Fruit fly (Drosophila melanogaster): Measurements from ENCODE around the gene CG7058.
A peak's percentile ranks its signal among the peaks of the same experiment; 100 is the strongest.

The CG7058 gene

DNA sequence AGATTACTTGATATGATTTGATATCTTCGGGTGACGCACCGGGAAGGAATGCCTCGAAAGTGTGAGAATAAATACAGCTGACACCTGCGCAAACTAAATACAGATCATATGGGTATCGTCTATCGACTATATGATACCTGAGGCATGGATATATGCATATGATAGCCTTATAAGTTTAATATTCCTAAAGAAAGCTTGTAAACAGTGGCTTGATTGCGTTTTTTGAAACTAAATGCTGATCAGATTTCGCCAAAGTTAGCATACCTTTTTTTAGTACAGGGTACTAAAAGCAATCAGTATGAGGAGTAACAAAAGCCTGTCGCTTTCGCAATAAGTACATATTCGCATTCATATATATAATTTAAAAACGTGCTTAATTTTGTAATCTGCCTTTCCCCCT lies 27.9 kb downstream of the CG7058 start (continued):
- TF ChIP-seq CG6792 (GFP tag; optimal IDR thresholded peaks at IDR 0.05): peak; percentile 26
- no peak for TF ChIP-seq Lpt (GFP tag; optimal IDR thresholded peaks at IDR 0.05)
- TF ChIP-seq CG6163 (GFP tag; IDR thresholded peaks at IDR 0.05): peak; percentile 78
- TF ChIP-seq Sox14 (GFP tag; optimal IDR thresholded peaks at IDR 0.05): no peak
- peak; percentile 52 for TF ChIP-seq esn (GFP tag; optimal IDR thresholded peaks at IDR 0.05)
- peak; percentile 82 for TF ChIP-seq Met (GFP tag; optimal IDR thresholded peaks at IDR 0.05)
- peak; percentile 37; the same call in 1 of the 2 replicates for TF ChIP-seq Gug (GFP tag; IDR thresholded peaks at IDR 0.05)
- TF ChIP-seq spab (GFP tag; optimal IDR thresholded peaks at IDR 0.05): peak; percentile 21

dm6 chrX:18835003-18835402 lies 28.5 kb downstream of the CG7058 start:
- TF ChIP-seq fkh (GFP tag; optimal IDR thresholded peaks at IDR 0.05) (peak; percentile 60), CG6163 (GFP tag; IDR thresholded peaks at IDR 0.05) (no peak)

DNA sequence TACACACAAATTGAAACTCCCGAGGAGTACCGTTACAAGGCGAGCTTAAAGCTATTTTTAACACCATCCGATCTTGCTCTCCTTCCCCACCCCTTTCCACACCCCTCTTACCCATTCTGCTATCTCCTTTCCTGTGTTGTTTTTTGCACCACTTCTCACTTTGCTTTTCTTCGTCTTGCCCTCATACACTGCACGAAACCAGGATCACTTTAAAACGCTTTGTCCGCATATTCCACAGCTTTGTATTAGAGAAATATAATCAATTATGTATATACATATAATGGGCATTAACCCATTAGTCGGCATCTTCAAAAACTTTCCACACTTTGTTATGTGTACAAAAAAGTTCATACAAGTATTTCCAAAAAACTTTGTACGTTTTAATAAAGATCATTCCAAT lies 29.0 kb downstream of the CG7058 start:
- TF ChIP-seq CG16779 (tag; optimal IDR thresholded peaks at IDR 0.05) (no peak), CG3919 (GFP tag; optimal IDR thresholded peaks at IDR 0.05) (no peak), Lpt (GFP tag; optimal IDR thresholded peaks at IDR 0.05) (peak; percentile 6), ss (GFP tag; optimal IDR thresholded peaks at IDR 0.05) (no peak), Smox (GFP tag; optimal IDR thresholded peaks at IDR 0.05) (no peak), OdsH (GFP tag; optimal IDR thresholded peaks at IDR 0.05) (peak; percentile 22), CG8632 (GFP tag; optimal IDR thresholded peaks at IDR 0.05) (peak; percentile 3), CG8319 (GFP tag; optimal IDR thresholded peaks at IDR 0.05) (no peak), Blimp-1 (GFP tag; optimal IDR thresholded peaks at IDR 0.05) (no peak), Gug (GFP tag; IDR thresholded peaks at IDR 0.05) (no peak), dsx (GFP tag; optimal IDR thresholded peaks at IDR 0.05; ENCODE audit: poor library complexity, severe bottlenecking) (peak; percentile 12), vri (GFP tag; optimal IDR thresholded peaks at IDR 0.05) (no peak), pdm3 (GFP tag; optimal IDR thresholded peaks at IDR 0.05) (peak; percentile 32), esn (GFP tag; optimal IDR thresholded peaks at IDR 0.05) (no peak), CG31627 (GFP tag; optimal IDR thresholded peaks at IDR 0.05) (no peak), CG1621 (tag; optimal IDR thresholded peaks at IDR 0.05) (peak; percentile 22), Eip78C (GFP tag) (peak; percentile 79), Eip93F (GFP tag; optimal IDR thresholded peaks at IDR 0.05) (no peak), lz (GFP tag; optimal IDR thresholded peaks at IDR 0.05) (no peak), Ets21C (GFP tag; optimal IDR thresholded peaks at IDR 0.05) (no peak), Eip75B (GFP tag; optimal IDR thresholded peaks at IDR 0.05) (no peak), Sox102F (GFP tag; optimal IDR thresholded peaks at IDR 0.05) (no peak), CG10631 (GFP tag; optimal IDR thresholded peaks at IDR 0.05) (peak; percentile 14), Sox15 (GFP tag; optimal IDR thresholded peaks at IDR 0.05) (no peak), cyc (GFP tag; optimal IDR thresholded peaks at IDR 0.05) (no peak), CG6808 (GFP tag; optimal IDR thresholded peaks at IDR 0.05) (peak; percentile 51), fd59A (GFP tag; optimal IDR thresholded peaks at IDR 0.05) (peak; percentile 35), CG6792 (GFP tag; optimal IDR thresholded peaks at IDR 0.05) (no peak), CG7368 (GFP tag; optimal IDR thresholded peaks at IDR 0.05) (no peak), CG32006 (GFP tag; optimal IDR thresholded peaks at IDR 0.05) (peak; percentile 68), CG6276 (GFP tag; optimal IDR thresholded peaks at IDR 0.05) (no peak), dac (GFP tag; optimal IDR thresholded peaks at IDR 0.05) (no peak), CG11762 (GFP tag; optimal IDR thresholded peaks at IDR 0.05; ENCODE audit: insufficient read depth) (no peak), Sox14 (GFP tag; optimal IDR thresholded peaks at IDR 0.05) (peak; percentile 0), CG8119 (GFP tag; IDR thresholded peaks at IDR 0.05) (peak; percentile 60), eg (GFP tag; IDR thresholded peaks at IDR 0.05) (peak; percentile 51; the same call in 1 of the 3 replicates), Hr39 (GFP tag; optimal IDR thresholded peaks at IDR 0.05) (no peak), CG34406 (GFP tag; optimal IDR thresholded peaks at IDR 0.05) (no peak), fkh (GFP tag; optimal IDR thresholded peaks at IDR 0.05) (no peak), acj6 (GFP tag; optimal IDR thresholded peaks at IDR 0.05) (peak; percentile 17), CG6854 (GFP tag; optimal IDR thresholded peaks at IDR 0.05) (no peak), CG9139 (GFP tag; optimal IDR thresholded peaks at IDR 0.05) (peak; percentile 13), Hr38 (GFP tag; optimal IDR thresholded peaks at IDR 0.05) (no peak), CG11294 (GFP tag; IDR thresholded peaks at IDR 0.05) (peak; percentile 21; the same call in 1 of the 2 replicates), spab (GFP tag; optimal IDR thresholded peaks at IDR 0.05) (peak; percentile 23)
